Fruit fly (Drosophila melanogaster) whole organism, embryonic: ENCODE results near the gene Tace.
A peak's percentile ranks its signal among the peaks of the same experiment; 100 is the strongest.

Source experiments
- Abd-B ChIP-seq: fragments of 200-800 bp; sonication (Bioruptor generic); optimal IDR thresholded peaks from 2 replicates; lab custom pipeline; 2018; ENCODE audit warnings: missing biosample characterization, mild to moderate bottlenecking, missing genetic modification characterization, moderate library complexity
- Asciz ChIP-seq: fragments of 200-800 bp; sonication (Bioruptor generic); optimal IDR thresholded peaks from 2 replicates; lab custom pipeline; 2017; ENCODE audit warnings: missing biosample characterization, mild to moderate bottlenecking, missing genetic modification characterization, missing genetic modification reagents
- Bteb2 ChIP-seq: fragments of 200-800 bp; sonication (Bioruptor generic); optimal IDR thresholded peaks from 2 replicates; lab custom pipeline; 2016; ENCODE audit warnings: missing biosample characterization, missing genetic modification characterization
- CG10431 ChIP-seq: fragments of 200-800 bp; sonication (Bioruptor generic); optimal IDR thresholded peaks from 3 replicates; lab custom pipeline; 2018; ENCODE audit warnings: missing biosample characterization, mild to moderate bottlenecking, missing genetic modification characterization
- CG10462 ChIP-seq: fragments of 200-800 bp; sonication (Bioruptor generic); optimal IDR thresholded peaks from 2 replicates; lab custom pipeline; 2016; ENCODE audit warnings: missing biosample characterization, missing genetic modification characterization
- CG11456 ChIP-seq: fragments of 200-800 bp; sonication (Bioruptor generic); IDR thresholded peaks from 3 replicates; pipeline ENCODE4 v1.3.6; 2022; ENCODE audit warnings: missing biosample characterization, missing genetic modification characterization
- CG12071 ChIP-seq: fragments of 200-800 bp; sonication (Bioruptor generic); optimal IDR thresholded peaks from 3 replicates; lab custom pipeline; 2018; ENCODE audit warnings: missing biosample characterization, mild to moderate bottlenecking, missing genetic modification characterization
- CG1233 ChIP-seq: fragments of 200-800 bp; sonication (Bioruptor generic); optimal IDR thresholded peaks from 4 replicates; lab custom pipeline; 2018; ENCODE audit warnings: missing biosample characterization, mild to moderate bottlenecking, missing genetic modification characterization
- CG14014 ChIP-seq: fragments of 200-800 bp; sonication (Bioruptor generic); IDR thresholded peaks from 2 replicates; pipeline ENCODE4 v1.3.6; 2022; ENCODE audit warnings: missing biosample characterization, missing genetic modification characterization
- CG17328 ChIP-seq: fragments of 200-800 bp; sonication (Bioruptor generic); IDR thresholded peaks from 2 replicates; pipeline ENCODE4 v1.3.6; 2022; ENCODE audit warnings: missing biosample characterization, missing genetic modification characterization
- CG3065 ChIP-seq: fragments of 200-800 bp; sonication (Bioruptor generic); optimal IDR thresholded peaks from 2 replicates; lab custom pipeline; 2016; ENCODE audit warnings: missing biosample characterization, missing genetic modification characterization
- CG31388 ChIP-seq: fragments of 200-800 bp; sonication (Bioruptor generic); optimal IDR thresholded peaks from 2 replicates; lab custom pipeline; 2016; ENCODE audit warnings: missing biosample characterization, missing genetic modification characterization
- CG3726 ChIP-seq: fragments of 200-800 bp; sonication (Bioruptor generic); IDR thresholded peaks from 3 replicates; pipeline ENCODE4, ENCODE4 v1.3.6; 2022; ENCODE audit warnings: missing biosample characterization, missing genetic modification characterization
- CG4707 ChIP-seq: fragments of 200-800 bp; sonication (Bioruptor generic); optimal IDR thresholded peaks from 2 replicates; lab custom pipeline; 2018; ENCODE audit warnings: missing biosample characterization, mild to moderate bottlenecking, missing genetic modification characterization, moderate library complexity
- CG4820 ChIP-seq: fragments of 200-800 bp; sonication (Bioruptor generic); optimal IDR thresholded peaks from 3 replicates; lab custom pipeline; 2016; ENCODE audit warnings: missing biosample characterization, missing genetic modification characterization
- CG5180 ChIP-seq: fragments of 200-800 bp; sonication (Bioruptor generic); optimal IDR thresholded peaks from 3 replicates; lab custom pipeline; 2017; ENCODE audit warnings: missing biosample characterization, missing genetic modification characterization, mild to moderate bottlenecking, moderate library complexity, missing genetic modification reagents
- CG6272 ChIP-seq: fragments of 200-800 bp; sonication (Bioruptor generic); IDR thresholded peaks from 2 replicates; pipeline ENCODE4 v1.3.6; 2022; ENCODE audit warnings: missing biosample characterization, missing genetic modification characterization
- CG6683 ChIP-seq: fragments of 200-800 bp; sonication (Bioruptor generic); optimal IDR thresholded peaks from 2 replicates; lab custom pipeline; 2017; ENCODE audit warnings: missing biosample characterization, mild to moderate bottlenecking, missing genetic modification characterization, missing genetic modification reagents
- CG6689 ChIP-seq: fragments of 200-800 bp; sonication (Bioruptor generic); IDR thresholded peaks from 2 replicates; pipeline ENCODE4 v1.3.6; 2022; ENCODE audit warnings: missing biosample characterization, missing genetic modification characterization
- CG6813 ChIP-seq: fragments of 200-800 bp; sonication (Bioruptor generic); optimal IDR thresholded peaks from 2 replicates; lab custom pipeline; 2017; ENCODE audit warnings: missing biosample characterization, missing genetic modification characterization, mild to moderate bottlenecking, moderate library complexity, missing genetic modification reagents
- CG7357 ChIP-seq: fragments of 200-800 bp; sonication (Bioruptor generic); IDR thresholded peaks from 3 replicates; pipeline ENCODE4 v1.3.6; 2022; ENCODE audit warnings: missing biosample characterization, missing genetic modification characterization
- CG7745 ChIP-seq: fragments of 200-800 bp; sonication (Bioruptor generic); optimal IDR thresholded peaks from 2 replicates; lab custom pipeline; 2018; ENCODE audit warnings: missing biosample characterization, mild to moderate bottlenecking, missing genetic modification characterization, moderate library complexity
- CG8281 ChIP-seq: fragments of 200-800 bp; sonication (Bioruptor generic); optimal IDR thresholded peaks from 2 replicates; lab custom pipeline; 2018; ENCODE audit warnings: missing biosample characterization, mild to moderate bottlenecking, missing genetic modification characterization, moderate library complexity
- D ChIP-seq, 2 experiments: fragments of 200-800 bp in 1 of 2; fragments of >200 bp in 1 of 2; sonication (Bioruptor generic) in 1 of 2; optimal IDR thresholded peaks; 2 replicates in 1 of 2; 3 replicates in 1 of 2; lab custom pipeline; 2017; ENCODE audit warnings: mild to moderate bottlenecking in 1 of 2, missing biosample characterization in 1 of 2, missing genetic modification characterization in 1 of 2, missing genetic modification reagents in 1 of 2
- Drgx ChIP-seq: fragments of 200-800 bp; sonication (Bioruptor generic); IDR thresholded peaks from 2 replicates; pipeline ENCODE4 v1.3.6; 2022; ENCODE audit warnings: missing biosample characterization, missing genetic modification characterization
- ERR ChIP-seq: fragments of 200-800 bp; sonication (Bioruptor generic); optimal IDR thresholded peaks from 2 replicates; lab custom pipeline; 2016; ENCODE audit warnings: missing biosample characterization, missing genetic modification characterization
- GATAe ChIP-seq: fragments of 200-800 bp; sonication (Bioruptor generic); conservative IDR thresholded peaks from 2 replicates; pipeline ENCODE4 v1.3.6; 2022; ENCODE audit warnings: missing biosample characterization, missing genetic modification characterization
- Hr3 ChIP-seq: fragments of 200-800 bp; sonication (Bioruptor generic); optimal IDR thresholded peaks from 3 replicates; lab custom pipeline; 2016; ENCODE audit warnings: missing biosample characterization, missing genetic modification characterization
- NfI ChIP-seq: fragments of 200-800 bp; sonication (Bioruptor generic); optimal IDR thresholded peaks from 3 replicates; lab custom pipeline; 2018; ENCODE audit warnings: missing biosample characterization, mild to moderate bottlenecking, missing genetic modification characterization, moderate library complexity
- Optix ChIP-seq: fragments of 200-800 bp; sonication (Bioruptor generic); IDR thresholded peaks from 3 replicates; pipeline ENCODE4 v1.3.6; 2022; ENCODE audit warnings: missing biosample characterization, missing genetic modification characterization
- Rx ChIP-seq: fragments of 200-800 bp; sonication (Bioruptor generic); IDR thresholded peaks from 2 replicates; pipeline ENCODE4 v1.3.6; 2022; ENCODE audit warnings: missing biosample characterization, missing genetic modification characterization
- Tbp ChIP-seq: fragments of >200 bp; optimal IDR thresholded peaks from 2 replicates; lab custom pipeline; 2018; ENCODE audit warnings: missing biosample characterization, missing genetic modification characterization
- Usf ChIP-seq: fragments of 200-800 bp; sonication (Bioruptor generic); optimal IDR thresholded peaks from 2 replicates; lab custom pipeline; 2017; ENCODE audit warnings: missing genotype, missing biosample characterization, missing genetic modification characterization
- ap ChIP-seq: fragments of 200-800 bp; sonication (Bioruptor generic); IDR thresholded peaks from 2 replicates; pipeline ENCODE4 v1.3.6; 2022; ENCODE audit warnings: missing biosample characterization, missing genetic modification characterization
- bab2 ChIP-seq: fragments of 200-800 bp; sonication (Bioruptor generic); optimal IDR thresholded peaks from 2 replicates; lab custom pipeline; 2016; ENCODE audit warnings: missing biosample characterization, missing genetic modification characterization
- br ChIP-seq: fragments of >200 bp; optimal IDR thresholded peaks from 2 replicates; lab custom pipeline; 2017
- crc ChIP-seq: fragments of 200-800 bp; sonication (Bioruptor generic); optimal IDR thresholded peaks from 2 replicates; lab custom pipeline; 2016; ENCODE audit warnings: missing biosample characterization, missing genetic modification characterization
- dpn ChIP-seq, 2 experiments: fragments of 200-800 bp; sonication (Bioruptor generic); optimal IDR thresholded peaks; 3 replicates each; lab custom pipeline; 2016; ENCODE audit warnings: missing biosample characterization in 2 of 2, missing genetic modification characterization in 2 of 2
- dysf ChIP-seq: fragments of 200-800 bp; sonication (Bioruptor generic); IDR thresholded peaks from 3 replicates; pipeline ENCODE4 v1.3.6; 2022; ENCODE audit warnings: missing biosample characterization, missing genetic modification characterization
- grau ChIP-seq: fragments of 200-800 bp; optimal IDR thresholded peaks from 3 replicates; lab custom pipeline; 2019; ENCODE audit warnings: missing biosample characterization, mild to moderate bottlenecking, missing genetic modification characterization, moderate library complexity
- lab ChIP-seq: fragments of 200-800 bp; sonication (Bioruptor generic); optimal IDR thresholded peaks from 3 replicates; lab custom pipeline; 2017; ENCODE audit warnings: missing biosample characterization, missing genetic modification characterization, mild to moderate bottlenecking, moderate library complexity, missing genetic modification reagents
- lov ChIP-seq, 2 experiments: fragments of 200-800 bp in 1 of 2; fragments of >200 bp in 1 of 2; sonication (Bioruptor generic) in 1 of 2; IDR thresholded peaks in 1 of 2; optimal IDR thresholded peaks in 1 of 2; 2 replicates in 1 of 2; 3 replicates in 1 of 2; pipeline versions ENCODE4 v1.3.6 to Lab custom; 2017 to 2022; ENCODE audit warnings: missing biosample characterization in 1 of 2, missing genetic modification characterization in 1 of 2
- luna ChIP-seq: fragments of 200-800 bp; sonication (Bioruptor generic); optimal IDR thresholded peaks from 2 replicates; lab custom pipeline; 2016; ENCODE audit warnings: missing biosample characterization, missing genetic modification characterization
- sc ChIP-seq, 3 experiments: fragments of >200 bp in 2 of 3; fragments of 200-800 bp in 1 of 3; sonication (Bioruptor generic) in 1 of 3; optimal IDR thresholded peaks; 2 replicates in 2 of 3; 3 replicates in 1 of 3; lab custom pipeline; 2017; ENCODE audit warnings: mild to moderate bottlenecking in 1 of 3, missing biosample characterization in 1 of 3, missing genetic modification characterization in 1 of 3, missing genetic modification reagents in 1 of 3
- sob ChIP-seq: fragments of 200-800 bp; sonication (Bioruptor generic); IDR thresholded peaks from 2 replicates; pipeline ENCODE4 v1.3.6; 2022; ENCODE audit warnings: missing biosample characterization, missing genetic modification characterization
- trem ChIP-seq: fragments of 200-800 bp; optimal IDR thresholded peaks from 3 replicates; lab custom pipeline; 2019; ENCODE audit warnings: missing biosample characterization, mild to moderate bottlenecking, missing genetic modification characterization, moderate library complexity
- trh ChIP-seq: fragments of 200-800 bp; sonication (Bioruptor generic); optimal IDR thresholded peaks from 2 replicates; lab custom pipeline; 2016; ENCODE audit warnings: missing biosample characterization, missing genetic modification characterization
- tup ChIP-seq: fragments of 200-800 bp; sonication (Bioruptor generic); optimal IDR thresholded peaks from 2 replicates; lab custom pipeline; 2016; ENCODE audit warnings: missing biosample characterization, mild to moderate bottlenecking, missing genetic modification characterization, moderate library complexity
- zen ChIP-seq: fragments of 200-800 bp; sonication (Bioruptor generic); optimal IDR thresholded peaks from 3 replicates; lab custom pipeline; 2018; ENCODE audit warnings: missing biosample characterization, mild to moderate bottlenecking, missing genetic modification characterization, moderate library complexity
- zf30C ChIP-seq: fragments of 200-800 bp; sonication (Bioruptor generic); optimal IDR thresholded peaks from 3 replicates; lab custom pipeline; 2018; ENCODE audit warnings: missing biosample characterization, mild to moderate bottlenecking, missing genetic modification characterization

Gene Tace

dm6 chr3R:30052455-30053046 is 52.2 kb downstream of the Tace start, which contains the start of gene Jasper (continued):
- TF ChIP-seq CG5180 (GFP tag; lab: Kevin White, UChicago) (no peak), CG1233 (no peak), sc (optimal IDR thresholded peaks at IDR 0.05; lab: Kevin White, UChicago) (no peak), sc (GFP tag; optimal IDR thresholded peaks at IDR 0.05; lab: Kevin White, UChicago) (no peak), dysf (GFP tag; lab: Robert Waterston, UW) (no peak), GATAe (GFP tag; lab: Robert Waterston, UW) (no peak), Asciz (no peak), Tbp (no peak), CG10431 (GFP tag; lab: Kevin White, UChicago) (no peak), tup (GFP tag; lab: Kevin White, UChicago) (no peak), lab (GFP tag; lab: Kevin White, UChicago) (peak; percentile 4), CG3065 (GFP tag; lab: Kevin White, UChicago) (no peak), CG6813 (GFP tag; lab: Kevin White, UChicago) (no peak), CG6272 (GFP tag; lab: Robert Waterston, UW) (0 out of 2 replicates have a peak, but pooled peaks have one; percentile 18), luna (GFP tag; lab: Kevin White, UChicago) (no peak), CG6689 (GFP tag; lab: Robert Waterston, UW) (no peak), CG3726 (GFP tag; lab: Robert Waterston, UW) (no peak), CG8281 (tag; lab: Kevin White, UChicago) (no peak), Drgx (no peak), CG6683 (GFP tag; lab: Kevin White, UChicago) (no peak), NfI (GFP tag; lab: Kevin White, UChicago) (peak; percentile 10), CG17328 (GFP tag; lab: Robert Waterston, UW) (no peak), CG4820 (GFP tag; lab: Kevin White, UChicago) (no peak), ap (GFP tag; lab: Robert Waterston, UW) (no peak), Optix (no peak), zf30C (GFP tag; lab: Kevin White, UChicago) (no peak), ERR (GFP tag; lab: Kevin White, UChicago) (no peak), br (lab: Kevin White, UChicago) (no peak), CG10462 (GFP tag; lab: Kevin White, UChicago) (no peak), CG12071 (no peak), trem (peak; percentile 81), CG7357 (GFP tag; lab: Robert Waterston, UW) (no peak), bab2 (GFP tag; lab: Kevin White, UChicago) (no peak), CG14014 (GFP tag; lab: Robert Waterston, UW) (no peak), Bteb2 (GFP tag; lab: Kevin White, UChicago) (no peak), CG31388 (no peak), CG4707 (GFP tag; lab: Kevin White, UChicago) (no peak), Abd-B (GFP tag; lab: Kevin White, UChicago) (peak; percentile 52), crc (GFP tag; lab: Kevin White, UChicago) (no peak), sob (peak; percentile 17; the same call in 1 of the 2 replicates), CG11456 (GFP tag; lab: Robert Waterston, UW) (no peak), Rx (no peak), D (optimal IDR thresholded peaks at IDR 0.05; lab: Kevin White, UChicago) (no peak), D (GFP tag; optimal IDR thresholded peaks at IDR 0.05; lab: Kevin White, UChicago) (no peak), zen (tag; lab: Kevin White, UChicago) (peak; percentile 8), lov (optimal IDR thresholded peaks at IDR 0.05; lab: Kevin White, UChicago) (no peak), lov (GFP tag; IDR thresholded peaks at IDR 0.05; lab: Robert Waterston, UW) (no peak), dpn (GFP tag; optimal IDR thresholded peaks at IDR 0.05; lab: Kevin White, UChicago) (peak in 1 of 2 experiments; percentile 40), Hr3 (GFP tag; lab: Kevin White, UChicago) (no peak), trh (GFP tag; lab: Kevin White, UChicago) (no peak), Usf (no peak), grau (tag; lab: Kevin White, UChicago) (peak; percentile 16), CG7745 (tag; lab: Kevin White, UChicago) (no peak)
